Worm (Caenorhabditis elegans) whole organism, young adult: ENCODE results near the gene nspc-4.

Experiments
- F33H1.4 ChIP-seq: fragments of 200-800 bp; sonication (Bioruptor generic); IDR thresholded peaks from 2 replicates; pipeline ENCODE4 v1.3.6; 2022; ENCODE audit warnings: missing genetic modification reagents, missing genetic modification characterization, missing compliant biosample characterization
- F55B11.4 ChIP-seq: sonication (generic microtip); optimal IDR thresholded peaks from 2 replicates; lab custom pipeline; 2016; ENCODE audit warnings: missing compliant biosample characterization, missing genetic modification characterization, borderline replicate concordance; ENCODE audit not compliant: insufficient read depth
- ama-1 ChIP-seq, 3 experiments: fragments of 150-350 bp in 1 of 3; sonication (generic microtip) in 2 of 3; optimal IDR thresholded peaks; 2 replicates each; lab custom pipeline; 2014 to 2018; ENCODE audit warnings: missing biosample characterization in 2 of 3, missing genetic modification characterization in 2 of 3, missing genetic modification reagents in 2 of 3
- cebp-1 ChIP-seq, 2 experiments: fragments of 200-800 bp in 1 of 2; sonication (Bioruptor generic) in 1 of 2; sonication (generic microtip) in 1 of 2; IDR thresholded peaks in 1 of 2; optimal IDR thresholded peaks in 1 of 2; 2 replicates each; pipeline versions ENCODE4 v1.3.6 to Lab custom; 2017 to 2022; ENCODE audit warnings: missing compliant biosample characterization in 2 of 2, missing genetic modification characterization in 2 of 2, mild to moderate bottlenecking in 1 of 2, missing genetic modification reagents in 1 of 2, moderate library complexity in 1 of 2
- efl-1 ChIP-seq: fragments of 150-350 bp; optimal IDR thresholded peaks from 2 replicates; lab custom pipeline; 2014; ENCODE audit warnings: missing biosample characterization, missing genetic modification reagents, missing genetic modification characterization
- lir-1 ChIP-seq: fragments of 200-800 bp; sonication (Bioruptor generic); conservative IDR thresholded peaks from 2 replicates; pipeline ENCODE4 v1.3.6; 2022; ENCODE audit warnings: missing genetic modification reagents, missing genetic modification characterization, missing compliant biosample characterization
- nfya-1 ChIP-seq: sonication (generic microtip); optimal IDR thresholded peaks from 2 replicates; lab custom pipeline; 2017; ENCODE audit warnings: antibody characterized with exemption, missing compliant biosample characterization, missing genetic modification characterization, borderline replicate concordance; ENCODE audit not compliant: insufficient read depth
- nhr-90 ChIP-seq: sonication (generic microtip); optimal IDR thresholded peaks from 2 replicates; lab custom pipeline; 2016; ENCODE audit warnings: missing genotype, mild to moderate bottlenecking, missing genetic modification characterization, missing compliant biosample characterization
- tbp1 ChIP-seq: fragments of 200-800 bp; sonication (Bioruptor generic); optimal IDR thresholded peaks from 2 replicates; lab custom pipeline; 2018; ENCODE audit warnings: mild to moderate bottlenecking, missing genetic modification characterization, missing compliant biosample characterization
- unc-62 ChIP-seq: fragments of 150-350 bp; optimal IDR thresholded peaks from 2 replicates; lab custom pipeline; 2014; ENCODE audit warnings: missing biosample characterization, missing genetic modification reagents, missing genetic modification characterization

ce11 chrX:8580217-8580616, 42.1 kb upstream of the nspc-4 start, which contains the start of gene F18E9.4:
- no peak for TF ChIP-seq nfya-1 (tag; lab: Kevin White, UChicago)
- no peak for TF ChIP-seq ama-1 (optimal IDR thresholded peaks at IDR 0.05; lab: Kevin White, UChicago)
- TF ChIP-seq ama-1 (GFP tag; optimal IDR thresholded peaks at IDR 0.05; lab: Kevin White, UChicago), result no peak
- no peak for TF ChIP-seq nhr-90 (tag; lab: Kevin White, UChicago)
- no peak for TF ChIP-seq lir-1 (GFP tag; lab: Robert Waterston, UW)
- no peak for TF ChIP-seq tbp1 (GFP tag; lab: Kevin White, UChicago)
- TF ChIP-seq cebp-1 (GFP tag; IDR thresholded peaks at IDR 0.05; lab: Robert Waterston, UW), result no peak
- no peak for TF ChIP-seq cebp-1 (tag; optimal IDR thresholded peaks at IDR 0.05; lab: Kevin White, UChicago)
- no peak for TF ChIP-seq F55B11.4
- no peak for TF ChIP-seq efl-1 (GFP tag; lab: Kevin White, UChicago)
- TF ChIP-seq F33H1.4 (GFP tag; lab: Robert Waterston, UW), result no peak
- TF ChIP-seq unc-62 (GFP tag; lab: Kevin White, UChicago), result no peak
